Worm (Caenorhabditis elegans) whole organism, young adult: Measurements from ENCODE around the gene R13A1.1.

Experiments
- D2030.7 ChIP-seq: fragments of 200-800 bp; sonication (Bioruptor generic); IDR thresholded peaks from 2 replicates; pipeline ENCODE4 v1.3.6; 2022; ENCODE audit warnings: missing genetic modification reagents, missing genetic modification characterization, missing compliant biosample characterization
- F22D6.2 ChIP-seq: sonication (generic microtip); optimal IDR thresholded peaks from 2 replicates; lab custom pipeline; 2016; ENCODE audit warnings: mild to moderate bottlenecking, missing genetic modification characterization, missing compliant biosample characterization
- F37B4.10 ChIP-seq: fragments of 200-800 bp; sonication (Bioruptor generic); IDR thresholded peaks from 2 replicates; pipeline ENCODE4 v1.3.6; 2022; ENCODE audit warnings: missing genetic modification characterization, missing compliant biosample characterization
- ama-1 ChIP-seq, 3 experiments: fragments of 150-350 bp in 1 of 3; sonication (generic microtip) in 2 of 3; optimal IDR thresholded peaks; 2 replicates each; lab custom pipeline; 2014 to 2018; ENCODE audit warnings: missing biosample characterization in 2 of 3, missing genetic modification characterization in 2 of 3, missing genetic modification reagents in 2 of 3
- aptf-2 ChIP-seq: fragments of 200-800 bp; sonication (Bioruptor generic); conservative IDR thresholded peaks from 2 replicates; pipeline ENCODE4 v1.3.6; 2022; ENCODE audit warnings: missing genetic modification reagents, missing genetic modification characterization, missing compliant biosample characterization
- aptf-3 ChIP-seq: fragments of 200-800 bp; sonication (Bioruptor generic); IDR thresholded peaks from 2 replicates; pipeline ENCODE4 v1.3.6; 2022; ENCODE audit warnings: missing genetic modification characterization, missing compliant biosample characterization
- attf-6 ChIP-seq: fragments of 200-800 bp; sonication (Bioruptor generic); IDR thresholded peaks from 2 replicates; pipeline ENCODE4 v1.3.6; 2022; ENCODE audit warnings: missing genetic modification reagents, missing genetic modification characterization, missing compliant biosample characterization
- cebp-1 ChIP-seq, 2 experiments: fragments of 200-800 bp in 1 of 2; sonication (Bioruptor generic) in 1 of 2; sonication (generic microtip) in 1 of 2; IDR thresholded peaks in 1 of 2; optimal IDR thresholded peaks in 1 of 2; 2 replicates each; pipeline versions ENCODE4 v1.3.6 to Lab custom; 2017 to 2022; ENCODE audit warnings: missing compliant biosample characterization in 2 of 2, missing genetic modification characterization in 2 of 2, mild to moderate bottlenecking in 1 of 2, missing genetic modification reagents in 1 of 2, moderate library complexity in 1 of 2
- nhr-80 ChIP-seq: sonication (generic microtip); optimal IDR thresholded peaks from 2 replicates; lab custom pipeline; 2016; ENCODE audit warnings: missing genetic modification characterization, missing compliant biosample characterization
- nhr-90 ChIP-seq: sonication (generic microtip); optimal IDR thresholded peaks from 2 replicates; lab custom pipeline; 2016; ENCODE audit warnings: missing genotype, mild to moderate bottlenecking, missing genetic modification characterization, missing compliant biosample characterization
- pha-4 ChIP-seq: fragments of 150-350 bp; sonication (generic microtip); optimal IDR thresholded peaks from 2 replicates; lab custom pipeline; 2014; ENCODE audit warnings: missing biosample characterization, missing genetic modification reagents, missing genetic modification characterization
- sea-2 ChIP-seq: fragments of 200-800 bp; sonication (Bioruptor generic); IDR thresholded peaks from 2 replicates; pipeline ENCODE4 v1.3.6; 2022; ENCODE audit warnings: missing genetic modification characterization, missing compliant biosample characterization
- snpc-1.1 ChIP-seq: sonication (generic microtip); optimal IDR thresholded peaks from 2 replicates; lab custom pipeline; 2017; ENCODE audit warnings: missing genetic modification characterization, mild to moderate bottlenecking, missing compliant biosample characterization, antibody characterized with exemption, moderate library complexity, missing genotype, missing genetic modification reagents; ENCODE audit not compliant: insufficient read depth
- unc-62 ChIP-seq: fragments of 150-350 bp; optimal IDR thresholded peaks from 2 replicates; lab custom pipeline; 2014; ENCODE audit warnings: missing biosample characterization, missing genetic modification reagents, missing genetic modification characterization

ce11 chrIV:7235382-7235917 lies 15.6 kb downstream of the R13A1.1 start:
- TF ChIP-seq F37B4.10 (GFP tag; lab: Robert Waterston, UW) (no peak), nhr-80 (tag; lab: Kevin White, UChicago) (peak; percentile 88), pha-4 (tag; lab: Kevin White, UChicago) (no peak), attf-6 (GFP tag; lab: Robert Waterston, UW) (no peak), snpc-1.1 (tag; lab: Kevin White, UChicago) (no peak), aptf-2 (GFP tag; lab: Robert Waterston, UW) (no peak), F22D6.2 (tag; lab: Kevin White, UChicago) (no peak), nhr-90 (tag; lab: Kevin White, UChicago) (no peak), ama-1 (optimal IDR thresholded peaks at IDR 0.05; lab: Kevin White, UChicago) (no peak), ama-1 (GFP tag; optimal IDR thresholded peaks at IDR 0.05; lab: Kevin White, UChicago) (no peak), D2030.7 (GFP tag; lab: Robert Waterston, UW) (no peak), aptf-3 (GFP tag; lab: Robert Waterston, UW) (no peak; the same call in 1 of the 2 replicates), cebp-1 (GFP tag; IDR thresholded peaks at IDR 0.05; lab: Robert Waterston, UW) (no peak), cebp-1 (tag; optimal IDR thresholded peaks at IDR 0.05; lab: Kevin White, UChicago) (peak; percentile 57), sea-2 (no peak), unc-62 (no peak)
